Fruit fly (Drosophila melanogaster) whole organism, embryonic: ENCODE results near the gene sosie.

Experiments
- Asciz ChIP-seq: fragments of 200-800 bp; sonication (Bioruptor generic); optimal IDR thresholded peaks from 2 replicates; lab custom pipeline; 2017; ENCODE audit warnings: missing biosample characterization, mild to moderate bottlenecking, missing genetic modification characterization, missing genetic modification reagents
- CG1024 ChIP-seq: fragments of 200-800 bp; sonication (Bioruptor generic); IDR thresholded peaks from 2 replicates; pipeline ENCODE4 v1.3.6; 2022; ENCODE audit warnings: missing biosample characterization, missing genetic modification characterization
- CG10321 ChIP-seq: fragments of 200-800 bp; sonication (Bioruptor generic); IDR thresholded peaks from 2 replicates; pipeline ENCODE4 v1.3.6; 2022; ENCODE audit warnings: missing biosample characterization, missing genetic modification characterization
- CG10565 ChIP-seq: fragments of 200-800 bp; sonication (Bioruptor generic); optimal IDR thresholded peaks from 3 replicates; lab custom pipeline; 2016; ENCODE audit warnings: missing biosample characterization, mild to moderate bottlenecking, missing genetic modification characterization
- CG11247 ChIP-seq: fragments of 200-800 bp; sonication (Bioruptor generic); IDR thresholded peaks from 2 replicates; pipeline ENCODE4 v1.3.6; 2022; ENCODE audit warnings: missing biosample characterization, missing genetic modification characterization
- CG1233 ChIP-seq: fragments of 200-800 bp; sonication (Bioruptor generic); optimal IDR thresholded peaks from 4 replicates; lab custom pipeline; 2018; ENCODE audit warnings: missing biosample characterization, mild to moderate bottlenecking, missing genetic modification characterization
- CG15514 ChIP-seq: fragments of 200-800 bp; sonication (Bioruptor generic); optimal IDR thresholded peaks from 3 replicates; lab custom pipeline; 2017; ENCODE audit warnings: missing biosample characterization, missing genetic modification characterization, mild to moderate bottlenecking, moderate library complexity, missing genetic modification reagents
- CG16813 ChIP-seq: fragments of 200-800 bp; sonication (Bioruptor generic); IDR thresholded peaks from 3 replicates; pipeline ENCODE4 v1.3.6; 2022; ENCODE audit warnings: missing biosample characterization, missing genetic modification characterization; ENCODE audit not compliant: partially characterized antibody
- CG17829 ChIP-seq: fragments of 200-800 bp; optimal IDR thresholded peaks from 2 replicates; lab custom pipeline; 2019; ENCODE audit warnings: missing biosample characterization, mild to moderate bottlenecking, missing genetic modification characterization, moderate library complexity
- CG17912 ChIP-seq: fragments of 200-800 bp; sonication (Bioruptor generic); optimal IDR thresholded peaks from 2 replicates; lab custom pipeline; 2018; ENCODE audit warnings: missing biosample characterization, mild to moderate bottlenecking, missing genetic modification characterization
- CG18476 ChIP-seq: fragments of 200-800 bp; sonication (Bioruptor generic); optimal IDR thresholded peaks from 2 replicates; lab custom pipeline; 2016; ENCODE audit warnings: missing biosample characterization, mild to moderate bottlenecking, missing genetic modification characterization
- CG32772 ChIP-seq: fragments of 200-800 bp; sonication (Bioruptor generic); IDR thresholded peaks from 2 replicates; pipeline ENCODE4 v1.3.6; 2022; ENCODE audit warnings: missing biosample characterization, missing genetic modification characterization
- CG34376 ChIP-seq: fragments of 200-800 bp; sonication (Bioruptor generic); optimal IDR thresholded peaks from 2 replicates; lab custom pipeline; 2018; ENCODE audit warnings: missing biosample characterization, mild to moderate bottlenecking, missing genetic modification characterization
- CG4820 ChIP-seq: fragments of 200-800 bp; sonication (Bioruptor generic); optimal IDR thresholded peaks from 3 replicates; lab custom pipeline; 2016; ENCODE audit warnings: missing biosample characterization, missing genetic modification characterization
- CG6683 ChIP-seq: fragments of 200-800 bp; sonication (Bioruptor generic); optimal IDR thresholded peaks from 2 replicates; lab custom pipeline; 2017; ENCODE audit warnings: missing biosample characterization, mild to moderate bottlenecking, missing genetic modification characterization, missing genetic modification reagents
- CG7839 ChIP-seq: fragments of 200-800 bp; sonication (Bioruptor generic); optimal IDR thresholded peaks from 3 replicates; lab custom pipeline; 2018; ENCODE audit warnings: missing biosample characterization, mild to moderate bottlenecking, missing genetic modification characterization, moderate library complexity
- CG8924 ChIP-seq: fragments of 200-800 bp; optimal IDR thresholded peaks from 3 replicates; lab custom pipeline; 2019; ENCODE audit warnings: missing biosample characterization, mild to moderate bottlenecking, missing genetic modification characterization, moderate library complexity
- CG9437 ChIP-seq: fragments of 200-800 bp; sonication (Bioruptor generic); optimal IDR thresholded peaks from 2 replicates; lab custom pipeline; 2018; ENCODE audit warnings: missing biosample characterization, mild to moderate bottlenecking, missing genetic modification characterization
- CHES-1-like ChIP-seq: fragments of 200-800 bp; sonication (Bioruptor generic); optimal IDR thresholded peaks from 2 replicates; lab custom pipeline; 2016; ENCODE audit warnings: missing biosample characterization, missing genetic modification characterization
- Dp ChIP-seq: fragments of 200-800 bp; sonication (Bioruptor generic); optimal IDR thresholded peaks from 2 replicates; lab custom pipeline; 2018; ENCODE audit warnings: missing biosample characterization, mild to moderate bottlenecking, missing genetic modification characterization, moderate library complexity
- Dref ChIP-seq: fragments of 200-800 bp; sonication (Bioruptor generic); IDR thresholded peaks from 2 replicates; pipeline ENCODE4 v1.3.6; 2022; ENCODE audit warnings: missing biosample characterization, missing genetic modification characterization
- Ets65A ChIP-seq: fragments of 200-800 bp; sonication (Bioruptor generic); peaks from one replicate; lab custom pipeline; 2016; ENCODE audit warnings: missing biosample characterization, missing genetic modification characterization
- GATAe ChIP-seq: fragments of 200-800 bp; sonication (Bioruptor generic); conservative IDR thresholded peaks from 2 replicates; pipeline ENCODE4 v1.3.6; 2022; ENCODE audit warnings: missing biosample characterization, missing genetic modification characterization
- HHEX ChIP-seq: fragments of 200-800 bp; sonication (Bioruptor generic); optimal IDR thresholded peaks from 3 replicates; lab custom pipeline; 2017; ENCODE audit warnings: missing biosample characterization, mild to moderate bottlenecking, missing genetic modification characterization, missing genetic modification reagents
- HmgD ChIP-seq: fragments of 200-800 bp; sonication (Bioruptor generic); optimal IDR thresholded peaks from 3 replicates; lab custom pipeline; 2016; ENCODE audit warnings: missing biosample characterization, missing genetic modification characterization
- Jarid2 ChIP-seq: fragments of 200-800 bp; sonication (Bioruptor generic); optimal IDR thresholded peaks from 3 replicates; lab custom pipeline; 2017; ENCODE audit warnings: mild to moderate bottlenecking, missing biosample characterization, missing genetic modification reagents, missing genetic modification characterization
- NFAT ChIP-seq: fragments of 200-800 bp; sonication (Bioruptor generic); IDR thresholded peaks from 2 replicates; pipeline ENCODE4 v1.3.6; 2022; ENCODE audit warnings: missing biosample characterization, missing genetic modification characterization
- PHDP ChIP-seq: fragments of 200-800 bp; sonication (Bioruptor generic); optimal IDR thresholded peaks from 3 replicates; lab custom pipeline; 2018; ENCODE audit warnings: missing biosample characterization, mild to moderate bottlenecking, missing genetic modification characterization, moderate library complexity
- Sry-δ ChIP-seq: fragments of 200-800 bp; sonication (Bioruptor generic); optimal IDR thresholded peaks from 2 replicates; lab custom pipeline; 2016; ENCODE audit warnings: missing biosample characterization, missing genetic modification characterization
- Usf ChIP-seq: fragments of 200-800 bp; sonication (Bioruptor generic); optimal IDR thresholded peaks from 2 replicates; lab custom pipeline; 2017; ENCODE audit warnings: missing genotype, missing biosample characterization, missing genetic modification characterization
- YL-1 ChIP-seq: fragments of 200-800 bp; sonication (Bioruptor generic); optimal IDR thresholded peaks from 3 replicates; lab custom pipeline; 2017; ENCODE audit warnings: missing biosample characterization, mild to moderate bottlenecking, missing genetic modification characterization
- cg ChIP-seq: fragments of 200-800 bp; sonication (Bioruptor generic); optimal IDR thresholded peaks from 3 replicates; lab custom pipeline; 2019; ENCODE audit warnings: missing biosample characterization, mild to moderate bottlenecking, missing genetic modification characterization, moderate library complexity
- chif ChIP-seq, 2 experiments: fragments of 200-800 bp; sonication (Bioruptor generic); optimal IDR thresholded peaks; 3 replicates each; lab custom pipeline; 2016; ENCODE audit warnings: missing biosample characterization in 2 of 2, missing genetic modification characterization in 2 of 2
- ci ChIP-seq: fragments of 200-800 bp; sonication (Bioruptor generic); IDR thresholded peaks from 3 replicates; pipeline ENCODE4 v1.3.6; 2022; ENCODE audit warnings: missing biosample characterization, missing genetic modification characterization
- crol ChIP-seq: fragments of 200-800 bp; sonication (Bioruptor generic); IDR thresholded peaks from 2 replicates; pipeline ENCODE4 v1.3.6; 2022; ENCODE audit warnings: missing biosample characterization, missing genetic modification characterization
- disco-r ChIP-seq: fragments of 200-800 bp; sonication (Bioruptor generic); optimal IDR thresholded peaks from 2 replicates; lab custom pipeline; 2016; ENCODE audit warnings: missing biosample characterization, missing genetic modification characterization
- fu2 ChIP-seq: fragments of 200-800 bp; sonication (Bioruptor generic); optimal IDR thresholded peaks from 2 replicates; lab custom pipeline; 2016; ENCODE audit warnings: missing biosample characterization, missing genetic modification characterization
- gem ChIP-seq: fragments of 200-800 bp; sonication (Bioruptor generic); optimal IDR thresholded peaks from 2 replicates; lab custom pipeline; 2019; ENCODE audit warnings: missing biosample characterization, mild to moderate bottlenecking, missing genetic modification characterization, moderate library complexity
- gfzf ChIP-seq: fragments of 200-800 bp; sonication (Bioruptor generic); optimal IDR thresholded peaks from 2 replicates; lab custom pipeline; 2016; ENCODE audit warnings: missing biosample characterization, mild to moderate bottlenecking, missing genetic modification characterization, moderate library complexity
- gsb-n ChIP-seq: fragments of 200-800 bp; sonication (Bioruptor generic); optimal IDR thresholded peaks from 3 replicates; lab custom pipeline; 2018; ENCODE audit warnings: missing biosample characterization, mild to moderate bottlenecking, missing genetic modification characterization
- hkb ChIP-seq, 2 experiments: fragments of 200-800 bp in 1 of 2; fragments of >200 bp in 1 of 2; sonication (Bioruptor generic) in 1 of 2; IDR thresholded peaks in 1 of 2; optimal IDR thresholded peaks in 1 of 2; 2 replicates each; pipeline versions ENCODE4 v1.3.6 to Lab custom; 2017 to 2022; ENCODE audit warnings: missing biosample characterization in 1 of 2, missing genetic modification characterization in 1 of 2
- lab ChIP-seq: fragments of 200-800 bp; sonication (Bioruptor generic); optimal IDR thresholded peaks from 3 replicates; lab custom pipeline; 2017; ENCODE audit warnings: missing biosample characterization, missing genetic modification characterization, mild to moderate bottlenecking, moderate library complexity, missing genetic modification reagents
- pros ChIP-seq: fragments of 200-800 bp; sonication (Bioruptor generic); optimal IDR thresholded peaks from 3 replicates; lab custom pipeline; 2019; ENCODE audit warnings: missing biosample characterization, mild to moderate bottlenecking, missing genetic modification characterization, moderate library complexity
- sd ChIP-seq: fragments of 200-800 bp; sonication (Bioruptor generic); optimal IDR thresholded peaks from 3 replicates; lab custom pipeline; 2018; ENCODE audit warnings: missing biosample characterization, mild to moderate bottlenecking, missing genetic modification characterization, moderate library complexity
- sim ChIP-seq: fragments of 200-800 bp; sonication (Bioruptor generic); IDR thresholded peaks from 2 replicates; pipeline ENCODE4 v1.3.6; 2022; ENCODE audit warnings: missing biosample characterization, missing genetic modification characterization
- slou ChIP-seq: fragments of 200-800 bp; sonication (Bioruptor generic); optimal IDR thresholded peaks from 3 replicates; lab custom pipeline; 2016; ENCODE audit warnings: missing biosample characterization, missing genetic modification characterization
- so ChIP-seq: fragments of 200-800 bp; sonication (Bioruptor generic); IDR thresholded peaks from 3 replicates; pipeline ENCODE4 v1.3.6; 2022; ENCODE audit warnings: missing biosample characterization, missing genetic modification characterization
- tin ChIP-seq: fragments of 200-800 bp; sonication (Bioruptor generic); optimal IDR thresholded peaks from 3 replicates; lab custom pipeline; 2016; ENCODE audit warnings: missing biosample characterization, missing genetic modification characterization
- tx ChIP-seq: fragments of 200-800 bp; sonication (Bioruptor generic); optimal IDR thresholded peaks from 2 replicates; lab custom pipeline; 2016; ENCODE audit warnings: missing biosample characterization, missing genetic modification characterization

sosie gene

dm6 chr3R:24816993-24817854 lies 16.5 kb upstream of the sosie start, which contains the start of the genes CG5808 and Saf-B (continued):
- TF ChIP-seq YL-1 (GFP tag; lab: Kevin White, UChicago) (peak; percentile 49), so (GFP tag; lab: Robert Waterston, UW) (no peak), CG17829 (tag; lab: Kevin White, UChicago) (peak; percentile 71), pros (GFP tag; lab: Kevin White, UChicago) (no peak), NFAT (GFP tag; lab: Robert Waterston, UW) (no peak), Jarid2 (no peak), HHEX (no peak), slou (no peak), Usf (GFP tag; lab: Kevin White, UChicago) (no peak), CG10321 (GFP tag; lab: Robert Waterston, UW) (no peak), CG7839 (tag; lab: Kevin White, UChicago) (no peak), crol (no peak), cg (GFP tag; lab: Kevin White, UChicago) (no peak), Asciz (no peak), gfzf (GFP tag; lab: Kevin White, UChicago) (no peak), hkb (optimal IDR thresholded peaks at IDR 0.05; lab: Kevin White, UChicago) (no peak), hkb (GFP tag; IDR thresholded peaks at IDR 0.05; lab: Robert Waterston, UW) (no peak), CG16813 (peak; percentile 90), ci (no peak), CG4820 (GFP tag; lab: Kevin White, UChicago) (peak; percentile 62), GATAe (GFP tag; lab: Robert Waterston, UW) (no peak), CG32772 (GFP tag; lab: Robert Waterston, UW) (no peak; the same call in 1 of the 2 replicates), Sry-δ (GFP tag; lab: Kevin White, UChicago) (peak; percentile 86), Ets65A (GFP tag; lab: Kevin White, UChicago) (peak; percentile 93), gsb-n (tag; lab: Kevin White, UChicago) (no peak), PHDP (no peak), CG15514 (GFP tag; lab: Kevin White, UChicago) (peak; percentile 41), CHES-1-like (GFP tag; lab: Kevin White, UChicago) (no peak), lab (GFP tag; lab: Kevin White, UChicago) (no peak), CG11247 (GFP tag; lab: Robert Waterston, UW) (no peak), CG1233 (GFP tag; lab: Kevin White, UChicago) (no peak), Dref (GFP tag; lab: Robert Waterston, UW) (peak; percentile 82), CG1024 (GFP tag; lab: Robert Waterston, UW) (no peak), CG9437 (GFP tag; lab: Kevin White, UChicago) (peak; percentile 86), CG18476 (GFP tag; lab: Kevin White, UChicago) (peak; percentile 59), tin (peak; percentile 55), CG8924 (tag; lab: Kevin White, UChicago) (peak; percentile 70), sim (GFP tag; lab: Robert Waterston, UW) (no peak), disco-r (GFP tag; lab: Kevin White, UChicago) (no peak), sd (tag; lab: Kevin White, UChicago) (no peak), chif (GFP tag; optimal IDR thresholded peaks at IDR 0.05; lab: Kevin White, UChicago) (no peak), fu2 (GFP tag; lab: Kevin White, UChicago) (no peak), gem (tag; lab: Kevin White, UChicago) (no peak), tx (GFP tag; lab: Kevin White, UChicago) (no peak), CG34376 (no peak), CG10565 (GFP tag; lab: Kevin White, UChicago) (no peak), CG17912 (GFP tag; lab: Kevin White, UChicago) (no peak), HmgD (GFP tag; lab: Kevin White, UChicago) (no peak), Dp (peak; percentile 18), CG6683 (GFP tag; lab: Kevin White, UChicago) (no peak)
